Worm (Caenorhabditis elegans) whole organism, mixed stage, embryonic: ENCODE results near the gene srh-270.

ENCODE experiments used
- ceh-39 ChIP-seq: fragments of 150-350 bp; optimal IDR thresholded peaks from 2 replicates; lab custom pipeline; 2014; ENCODE audit warnings: missing biosample characterization, missing genetic modification characterization
- elt-3 ChIP-seq: fragments of 150-350 bp; optimal IDR thresholded peaks from 2 replicates; lab custom pipeline; 2014; ENCODE audit warnings: missing biosample characterization, missing genetic modification characterization
- lin-13 ChIP-seq: fragments of 150-350 bp; optimal IDR thresholded peaks from 2 replicates; lab custom pipeline; 2014; ENCODE audit warnings: missing biosample characterization, missing genetic modification characterization
- lin-32 ChIP-seq: fragments of 200-800 bp; sonication (Bioruptor generic); optimal IDR thresholded peaks from 2 replicates; lab custom pipeline; 2018; ENCODE audit warnings: mild to moderate bottlenecking, missing genetic modification characterization, missing compliant biosample characterization
- lsy-2 ChIP-seq: fragments of 150-350 bp; optimal IDR thresholded peaks from 2 replicates; lab custom pipeline; 2014; ENCODE audit warnings: missing biosample characterization, missing genetic modification characterization
- nhr-2 ChIP-seq: fragments of 150-350 bp; optimal IDR thresholded peaks from 2 replicates; lab custom pipeline; 2014; ENCODE audit warnings: missing biosample characterization, missing genetic modification characterization
- nhr-76 ChIP-seq: sonication (generic microtip); optimal IDR thresholded peaks from 2 replicates; lab custom pipeline; 2017; ENCODE audit warnings: missing biosample characterization, missing genetic modification characterization
- snpc-4 ChIP-seq: fragments of 150-350 bp; optimal IDR thresholded peaks from 2 replicates; lab custom pipeline; 2014; ENCODE audit warnings: missing biosample characterization, missing genetic modification characterization
- sptf-1 ChIP-seq: sonication (generic microtip); optimal IDR thresholded peaks from 2 replicates; lab custom pipeline; 2017; ENCODE audit warnings: mild to moderate bottlenecking, missing genetic modification characterization, moderate library complexity, missing compliant biosample characterization
- unc-39 ChIP-seq: fragments of 150-350 bp; optimal IDR thresholded peaks from 2 replicates; lab custom pipeline; 2014; ENCODE audit warnings: missing biosample characterization, missing genetic modification characterization
- ztf-11 ChIP-seq: fragments of 150-350 bp; optimal IDR thresholded peaks from 2 replicates; lab custom pipeline; 2014; ENCODE audit warnings: missing biosample characterization, missing genetic modification characterization

ce11 chrV:2863033-2863432 lies 1.6 kb upstream of the srh-270 start, which contains the start of gene srh-272:
- no peak for TF ChIP-seq ceh-39 (tag; lab: Kevin White, UChicago)
- no peak for TF ChIP-seq sptf-1
- TF ChIP-seq ztf-11 (tag; lab: Kevin White, UChicago): no peak
- TF ChIP-seq lin-13 (tag; lab: Kevin White, UChicago): no peak
- no peak for TF ChIP-seq unc-39 (tag; lab: Kevin White, UChicago)
- no peak for TF ChIP-seq snpc-4 (tag; lab: Kevin White, UChicago)
- no peak for TF ChIP-seq lsy-2 (tag; lab: Kevin White, UChicago)
- no peak for TF ChIP-seq nhr-76 (tag; lab: Kevin White, UChicago)
- TF ChIP-seq elt-3: no peak
- no peak for TF ChIP-seq lin-32 (GFP tag; lab: Kevin White, UChicago)
- no peak for TF ChIP-seq nhr-2 (tag; lab: Kevin White, UChicago)
